Worm (Caenorhabditis elegans): ENCODE measurements around the gene sma-1.

ce11 chrV:11859082-11859858 lies 40.0 kb upstream of the sma-1 start:
- TF ChIP-seq T20F7.1 (GFP tag; optimal IDR thresholded peaks at IDR 0.05) (no peak), arid-1 (GFP tag; conservative IDR thresholded peaks at IDR 0.05) (no peak), dpl-1 (GFP tag; optimal IDR thresholded peaks at IDR 0.05) (no peak), fos-1 (tag; optimal IDR thresholded peaks at IDR 0.05) (no peak), snpc-1.2 (GFP tag; IDR thresholded peaks at IDR 0.05) (no peak), unc-62 (GFP tag; optimal IDR thresholded peaks at IDR 0.05 in 1 of 2) (peak in 1 of 2 experiments; percentile 95), unc-62 (tag; optimal IDR thresholded peaks at IDR 0.05) (no peak), nhr-28 (tag; optimal IDR thresholded peaks at IDR 0.05) (peak; percentile 40), unc-130 (GFP tag; optimal IDR thresholded peaks at IDR 0.05) (no peak)

Measured in whole organism, L4 larva.